Fruit fly (Drosophila melanogaster) whole organism, embryonic: ENCODE measurements around the gene mei-P26.

Source experiments
- ATbp ChIP-seq: fragments of 200-800 bp; sonication (Bioruptor generic); optimal IDR thresholded peaks from 2 replicates; lab custom pipeline; 2017; ENCODE audit warnings: missing biosample characterization, mild to moderate bottlenecking, missing genetic modification characterization, missing genetic modification reagents
- Asciz ChIP-seq: fragments of 200-800 bp; sonication (Bioruptor generic); optimal IDR thresholded peaks from 2 replicates; lab custom pipeline; 2017; ENCODE audit warnings: missing biosample characterization, mild to moderate bottlenecking, missing genetic modification characterization, missing genetic modification reagents
- Awh ChIP-seq: fragments of 200-800 bp; sonication (Bioruptor generic); IDR thresholded peaks from 2 replicates; pipeline ENCODE4, ENCODE4 v1.3.6; 2022; ENCODE audit warnings: missing biosample characterization, missing genetic modification characterization
- Blimp-1 ChIP-seq: fragments of 200-800 bp; sonication (Bioruptor generic); optimal IDR thresholded peaks from 3 replicates; lab custom pipeline; 2018; ENCODE audit warnings: missing biosample characterization, missing genetic modification characterization, mild to moderate bottlenecking, moderate library complexity, missing genetic modification reagents
- CG10543 ChIP-seq: fragments of 200-800 bp; sonication (Bioruptor generic); optimal IDR thresholded peaks from 3 replicates; lab custom pipeline; 2017; ENCODE audit warnings: missing biosample characterization, mild to moderate bottlenecking, missing genetic modification characterization, moderate library complexity
- CG11560 ChIP-seq: fragments of 200-800 bp; sonication (Bioruptor generic); IDR thresholded peaks from 3 replicates; pipeline ENCODE4 v1.3.6; 2022; ENCODE audit warnings: missing biosample characterization, missing genetic modification characterization
- CG12071 ChIP-seq: fragments of 200-800 bp; sonication (Bioruptor generic); optimal IDR thresholded peaks from 3 replicates; lab custom pipeline; 2018; ENCODE audit warnings: missing biosample characterization, mild to moderate bottlenecking, missing genetic modification characterization
- CG12769 ChIP-seq: fragments of 200-800 bp; sonication (Bioruptor generic); optimal IDR thresholded peaks from 2 replicates; lab custom pipeline; 2019; ENCODE audit warnings: missing biosample characterization, mild to moderate bottlenecking, missing genetic modification characterization, moderate library complexity
- CG12942 ChIP-seq: fragments of 200-800 bp; sonication (Bioruptor generic); optimal IDR thresholded peaks from 3 replicates; lab custom pipeline; 2016; ENCODE audit warnings: missing biosample characterization, missing genetic modification characterization
- CG18599 ChIP-seq: fragments of 200-800 bp; sonication (Bioruptor generic); optimal IDR thresholded peaks from 3 replicates; lab custom pipeline; 2017; ENCODE audit warnings: missing biosample characterization, missing genetic modification characterization, mild to moderate bottlenecking, moderate library complexity, missing genetic modification reagents
- CG32532 ChIP-seq: fragments of 200-800 bp; sonication (Bioruptor generic); IDR thresholded peaks from 2 replicates; pipeline ENCODE4 v1.3.6; 2022; ENCODE audit warnings: missing biosample characterization, missing genetic modification characterization
- CG5180 ChIP-seq: fragments of 200-800 bp; sonication (Bioruptor generic); optimal IDR thresholded peaks from 3 replicates; lab custom pipeline; 2017; ENCODE audit warnings: missing biosample characterization, missing genetic modification characterization, mild to moderate bottlenecking, moderate library complexity, missing genetic modification reagents
- CG6254 ChIP-seq: fragments of 200-800 bp; sonication (Bioruptor generic); optimal IDR thresholded peaks from 3 replicates; lab custom pipeline; 2017; ENCODE audit warnings: mild to moderate bottlenecking, missing biosample characterization, missing genetic modification reagents, missing genetic modification characterization
- CG8290 ChIP-seq, 3 experiments: fragments of 200-800 bp; sonication (Bioruptor generic); optimal IDR thresholded peaks; 2 replicates each; lab custom pipeline; 2016 to 2019; ENCODE audit warnings: missing biosample characterization in 3 of 3, missing genetic modification characterization in 3 of 3, mild to moderate bottlenecking in 2 of 3, moderate library complexity in 1 of 3
- CG8478 ChIP-seq: fragments of >200 bp; optimal IDR thresholded peaks from 2 replicates; lab custom pipeline; 2018
- D19B ChIP-seq: fragments of 200-800 bp; sonication (Bioruptor generic); optimal IDR thresholded peaks from 2 replicates; lab custom pipeline; 2017; ENCODE audit warnings: missing biosample characterization, mild to moderate bottlenecking, missing genetic modification characterization
- Deaf1 ChIP-seq: fragments of 200-800 bp; optimal IDR thresholded peaks from 3 replicates; lab custom pipeline; 2019; ENCODE audit warnings: missing biosample characterization, mild to moderate bottlenecking, missing genetic modification characterization, moderate library complexity
- HHEX ChIP-seq: fragments of 200-800 bp; sonication (Bioruptor generic); optimal IDR thresholded peaks from 3 replicates; lab custom pipeline; 2017; ENCODE audit warnings: missing biosample characterization, mild to moderate bottlenecking, missing genetic modification characterization, missing genetic modification reagents
- Jarid2 ChIP-seq: fragments of 200-800 bp; sonication (Bioruptor generic); optimal IDR thresholded peaks from 3 replicates; lab custom pipeline; 2017; ENCODE audit warnings: mild to moderate bottlenecking, missing biosample characterization, missing genetic modification reagents, missing genetic modification characterization
- NFAT ChIP-seq: fragments of 200-800 bp; sonication (Bioruptor generic); IDR thresholded peaks from 2 replicates; pipeline ENCODE4 v1.3.6; 2022; ENCODE audit warnings: missing biosample characterization, missing genetic modification characterization
- Nf-YC ChIP-seq: fragments of 200-800 bp; optimal IDR thresholded peaks from 3 replicates; lab custom pipeline; 2019; ENCODE audit warnings: missing biosample characterization, mild to moderate bottlenecking, missing genetic modification characterization, moderate library complexity
- Sry-δ ChIP-seq: fragments of 200-800 bp; sonication (Bioruptor generic); optimal IDR thresholded peaks from 2 replicates; lab custom pipeline; 2016; ENCODE audit warnings: missing biosample characterization, missing genetic modification characterization
- ac ChIP-seq: fragments of 200-800 bp; sonication (Bioruptor generic); optimal IDR thresholded peaks from 3 replicates; lab custom pipeline; 2017; ENCODE audit warnings: missing biosample characterization, mild to moderate bottlenecking, missing genetic modification characterization
- aop ChIP-seq: fragments of 200-800 bp; sonication (Bioruptor generic); IDR thresholded peaks from 2 replicates; pipeline ENCODE4 v1.3.6; 2022; ENCODE audit warnings: missing biosample characterization, missing genetic modification characterization
- bsh ChIP-seq, 2 experiments: fragments of 200-800 bp; sonication (Bioruptor generic); optimal IDR thresholded peaks; 2 replicates each; lab custom pipeline; 2017 to 2018; ENCODE audit warnings: mild to moderate bottlenecking in 2 of 2, missing biosample characterization in 2 of 2, missing genetic modification characterization in 2 of 2, moderate library complexity in 1 of 2
- cad ChIP-seq: fragments of >200 bp; optimal IDR thresholded peaks from 2 replicates; lab custom pipeline; 2017; ENCODE audit warnings: missing biosample characterization, missing genetic modification characterization
- chinmo ChIP-seq: fragments of 200-800 bp; sonication (Bioruptor generic); IDR thresholded peaks from 4 replicates; pipeline ENCODE4 v1.3.6; 2022; ENCODE audit warnings: missing biosample characterization, missing genetic modification characterization; ENCODE audit not compliant: partially characterized antibody
- crol ChIP-seq: fragments of 200-800 bp; sonication (Bioruptor generic); IDR thresholded peaks from 2 replicates; pipeline ENCODE4 v1.3.6; 2022; ENCODE audit warnings: missing biosample characterization, missing genetic modification characterization
- fru ChIP-seq: fragments of >200 bp; optimal IDR thresholded peaks from 2 replicates; lab custom pipeline; 2017
- gcm ChIP-seq: fragments of 200-800 bp; sonication (Bioruptor generic); optimal IDR thresholded peaks from 2 replicates; lab custom pipeline; 2019; ENCODE audit warnings: missing biosample characterization, mild to moderate bottlenecking, missing genetic modification characterization, moderate library complexity
- gro ChIP-seq: fragments of 200-800 bp; sonication (Bioruptor generic); optimal IDR thresholded peaks from 2 replicates; lab custom pipeline; 2016; ENCODE audit warnings: missing biosample characterization, missing genetic modification characterization
- kni ChIP-seq: fragments of 200-800 bp; sonication (Bioruptor generic); optimal IDR thresholded peaks from 3 replicates; lab custom pipeline; 2017; ENCODE audit warnings: mild to moderate bottlenecking, missing biosample characterization, missing genetic modification reagents, missing genetic modification characterization
- lab ChIP-seq: fragments of 200-800 bp; sonication (Bioruptor generic); optimal IDR thresholded peaks from 3 replicates; lab custom pipeline; 2017; ENCODE audit warnings: missing biosample characterization, missing genetic modification characterization, mild to moderate bottlenecking, moderate library complexity, missing genetic modification reagents
- luna ChIP-seq: fragments of 200-800 bp; sonication (Bioruptor generic); optimal IDR thresholded peaks from 2 replicates; lab custom pipeline; 2016; ENCODE audit warnings: missing biosample characterization, missing genetic modification characterization
- mirr ChIP-seq: fragments of 200-800 bp; sonication (Bioruptor generic); optimal IDR thresholded peaks from 3 replicates; lab custom pipeline; 2018; ENCODE audit warnings: missing biosample characterization, mild to moderate bottlenecking, missing genetic modification characterization
- nau ChIP-seq: fragments of 200-800 bp; sonication (Bioruptor generic); optimal IDR thresholded peaks from 3 replicates; lab custom pipeline; 2017; ENCODE audit warnings: missing biosample characterization, mild to moderate bottlenecking, missing genetic modification characterization, missing genetic modification reagents
- pan ChIP-seq, 4 experiments: fragments of >200 bp in 3 of 4; fragments of 200-800 bp in 1 of 4; sonication (Bioruptor generic) in 1 of 4; optimal IDR thresholded peaks in 3 of 4; IDR thresholded peaks in 1 of 4; 2 replicates each; pipeline versions ENCODE4 v1.3.6 to Lab custom; 2017 to 2022; ENCODE audit warnings: missing biosample characterization in 2 of 4, missing genetic modification characterization in 2 of 4, mixed read lengths in 1 of 4
- pros ChIP-seq: fragments of 200-800 bp; sonication (Bioruptor generic); optimal IDR thresholded peaks from 3 replicates; lab custom pipeline; 2019; ENCODE audit warnings: missing biosample characterization, mild to moderate bottlenecking, missing genetic modification characterization, moderate library complexity
- pum ChIP-seq: fragments of 200-800 bp; sonication (Bioruptor generic); optimal IDR thresholded peaks from 2 replicates; lab custom pipeline; 2016; ENCODE audit warnings: missing biosample characterization, missing genetic modification characterization
- pzg ChIP-seq: fragments of 200-800 bp; sonication (Bioruptor generic); optimal IDR thresholded peaks from 3 replicates; lab custom pipeline; 2018; ENCODE audit warnings: missing biosample characterization, mild to moderate bottlenecking, missing genetic modification characterization, moderate library complexity
- repo ChIP-seq: fragments of 200-800 bp; sonication (Bioruptor generic); optimal IDR thresholded peaks from 2 replicates; lab custom pipeline; 2016; ENCODE audit warnings: missing biosample characterization, missing genetic modification characterization
- ssp ChIP-seq: fragments of 200-800 bp; sonication (Bioruptor generic); IDR thresholded peaks from 2 replicates; pipeline ENCODE4 v1.3.6; 2022; ENCODE audit warnings: missing biosample characterization, missing genetic modification characterization
- wek ChIP-seq: fragments of 200-800 bp; sonication (Bioruptor generic); optimal IDR thresholded peaks from 3 replicates; lab custom pipeline; 2018; ENCODE audit warnings: missing biosample characterization, mild to moderate bottlenecking, missing genetic modification characterization, moderate library complexity
- z ChIP-seq: fragments of 200-800 bp; sonication (Bioruptor generic); IDR thresholded peaks from 3 replicates; pipeline ENCODE4 v1.3.6; 2022; ENCODE audit warnings: missing biosample characterization, missing genetic modification characterization

Gene mei-P26

dm6 chrX:9139138-9139537 is 23.9 kb upstream of the mei-P26 start (continued):
- TF ChIP-seq CG32532 (GFP tag; lab: Robert Waterston, UW) (peak; percentile 38), CG18599 (GFP tag; lab: Kevin White, UChicago) (peak; percentile 20), pum (GFP tag; lab: Kevin White, UChicago) (no peak), lab (GFP tag; lab: Kevin White, UChicago) (peak; percentile 30), kni (no peak), gcm (GFP tag; lab: Kevin White, UChicago) (peak; percentile 45), CG6254 (peak; percentile 15), CG8290 (GFP tag; optimal IDR thresholded peaks at IDR 0.05; lab: Kevin White, UChicago) (no peak), CG8290 (tag; optimal IDR thresholded peaks at IDR 0.05; lab: Kevin White, UChicago) (peak in 1 of 2 experiments; percentile 57), cad (GFP tag; lab: Kevin White, UChicago) (no peak), CG5180 (GFP tag; lab: Kevin White, UChicago) (peak; percentile 81), gro (GFP tag; lab: Kevin White, UChicago) (no peak), crol (peak; percentile 96), ATbp (GFP tag; lab: Kevin White, UChicago) (peak; percentile 3), repo (GFP tag; lab: Kevin White, UChicago) (no peak), Nf-YC (peak; percentile 3), CG10543 (GFP tag; lab: Kevin White, UChicago) (peak; percentile 65), z (GFP tag; lab: Robert Waterston, UW) (no peak), pros (GFP tag; lab: Kevin White, UChicago) (peak; percentile 27), CG12071 (GFP tag; lab: Kevin White, UChicago) (peak; percentile 12), Deaf1 (tag; lab: Kevin White, UChicago) (peak; percentile 56), Blimp-1 (GFP tag; lab: Kevin White, UChicago) (no peak), D19B (GFP tag; lab: Kevin White, UChicago) (no peak), HHEX (GFP tag; lab: Kevin White, UChicago) (peak; percentile 59), wek (peak; percentile 37), ac (no peak), chinmo (GFP tag; lab: Robert Waterston, UW) (0 out of 4 replicates have a peak, but pooled peaks have one; percentile 8), luna (GFP tag; lab: Kevin White, UChicago) (no peak), Jarid2 (GFP tag; lab: Kevin White, UChicago) (peak; percentile 17), ssp (no peak), Sry-δ (no peak), NFAT (GFP tag; lab: Robert Waterston, UW) (peak; percentile 23; the same call in 1 of the 2 replicates), aop (GFP tag; lab: Robert Waterston, UW) (peak; percentile 88), mirr (GFP tag; lab: Kevin White, UChicago) (peak; percentile 41), fru (no peak), pan (optimal IDR thresholded peaks at IDR 0.05; lab: Kevin White, UChicago) (no peak), pan (GFP tag; optimal IDR thresholded peaks at IDR 0.05 in 1 of 2, IDR thresholded peaks at IDR 0.05 in 1 of 2) (peak in 1 of 2 experiments; percentile 4), Asciz (GFP tag; lab: Kevin White, UChicago) (no peak), CG12942 (GFP tag; lab: Kevin White, UChicago) (no peak), pzg (no peak), CG11560 (tag; lab: Robert Waterston, UW) (no peak), bsh (GFP tag; optimal IDR thresholded peaks at IDR 0.05; lab: Kevin White, UChicago) (peak in 1 of 2 experiments; percentile 59), CG8478 (lab: Kevin White, UChicago) (no peak), nau (GFP tag; lab: Kevin White, UChicago) (peak; percentile 43), CG12769 (tag; lab: Kevin White, UChicago) (peak; percentile 62), Awh (GFP tag; lab: Robert Waterston, UW) (0 out of 2 replicates have a peak, but pooled peaks have one; percentile 41)
- TF ChIP-seq, all 482 proteins: peak for 36
